Fruit fly (Drosophila melanogaster) whole organism, embryonic: ENCODE measurements around the gene elgi.

Experiments used
- Bgb ChIP-seq: fragments of 200-800 bp; sonication (Bioruptor generic); IDR thresholded peaks from 2 replicates; pipeline ENCODE4 v1.3.6; 2022; ENCODE audit warnings: missing biosample characterization, missing genetic modification characterization; ENCODE audit not compliant: partially characterized antibody
- C15 ChIP-seq: fragments of 200-800 bp; sonication (Bioruptor generic); IDR thresholded peaks from 3 replicates; pipeline ENCODE4 v1.3.6; 2022; ENCODE audit warnings: missing biosample characterization, missing genetic modification characterization
- CG10543 ChIP-seq: fragments of 200-800 bp; sonication (Bioruptor generic); optimal IDR thresholded peaks from 3 replicates; lab custom pipeline; 2017; ENCODE audit warnings: missing biosample characterization, mild to moderate bottlenecking, missing genetic modification characterization, moderate library complexity
- CG12659 ChIP-seq: fragments of 200-800 bp; sonication (Bioruptor generic); optimal IDR thresholded peaks from 3 replicates; lab custom pipeline; 2017; ENCODE audit warnings: mild to moderate bottlenecking, missing biosample characterization, missing genetic modification reagents, missing genetic modification characterization
- CG12769 ChIP-seq: fragments of 200-800 bp; sonication (Bioruptor generic); optimal IDR thresholded peaks from 2 replicates; lab custom pipeline; 2019; ENCODE audit warnings: missing biosample characterization, mild to moderate bottlenecking, missing genetic modification characterization, moderate library complexity
- CG13287 ChIP-seq: fragments of 200-800 bp; sonication (Bioruptor generic); IDR thresholded peaks from 2 replicates; pipeline ENCODE4 v1.3.6; 2022; ENCODE audit warnings: missing biosample characterization, missing genetic modification characterization; ENCODE audit not compliant: partially characterized antibody
- CG13894 ChIP-seq: fragments of 200-800 bp; sonication (Bioruptor generic); optimal IDR thresholded peaks from 3 replicates; lab custom pipeline; 2018; ENCODE audit warnings: missing biosample characterization, mild to moderate bottlenecking, missing genetic modification characterization, moderate library complexity
- CG14014 ChIP-seq: fragments of 200-800 bp; sonication (Bioruptor generic); IDR thresholded peaks from 2 replicates; pipeline ENCODE4 v1.3.6; 2022; ENCODE audit warnings: missing biosample characterization, missing genetic modification characterization
- CG15073 ChIP-seq: fragments of 200-800 bp; sonication (Bioruptor generic); optimal IDR thresholded peaks from 2 replicates; lab custom pipeline; 2016; ENCODE audit warnings: missing biosample characterization, missing genetic modification characterization
- CG18262 ChIP-seq: fragments of 200-800 bp; optimal IDR thresholded peaks from 3 replicates; lab custom pipeline; 2019; ENCODE audit warnings: missing biosample characterization, mild to moderate bottlenecking, missing genetic modification characterization, moderate library complexity
- CG2199 ChIP-seq: fragments of 200-800 bp; sonication (Bioruptor generic); IDR thresholded peaks from 3 replicates; pipeline ENCODE4 v1.3.6; 2022; ENCODE audit warnings: missing biosample characterization, missing genetic modification characterization
- CG2712 ChIP-seq: fragments of 200-800 bp; optimal IDR thresholded peaks from 3 replicates; lab custom pipeline; 2019; ENCODE audit warnings: missing biosample characterization, mild to moderate bottlenecking, missing genetic modification characterization, moderate library complexity
- CG30403 ChIP-seq: fragments of 200-800 bp; sonication (Bioruptor generic); optimal IDR thresholded peaks from 3 replicates; lab custom pipeline; 2016; ENCODE audit warnings: missing biosample characterization, missing genetic modification characterization
- CG30431 ChIP-seq: fragments of 200-800 bp; sonication (Bioruptor generic); optimal IDR thresholded peaks from 2 replicates; lab custom pipeline; 2017; ENCODE audit warnings: missing biosample characterization, missing genetic modification characterization
- CG33557 ChIP-seq: fragments of 200-800 bp; sonication (Bioruptor generic); optimal IDR thresholded peaks from 2 replicates; lab custom pipeline; 2019; ENCODE audit warnings: missing biosample characterization, mild to moderate bottlenecking, missing genetic modification characterization, moderate library complexity
- CG34376 ChIP-seq: fragments of 200-800 bp; sonication (Bioruptor generic); optimal IDR thresholded peaks from 2 replicates; lab custom pipeline; 2018; ENCODE audit warnings: missing biosample characterization, mild to moderate bottlenecking, missing genetic modification characterization
- CG4707 ChIP-seq: fragments of 200-800 bp; sonication (Bioruptor generic); optimal IDR thresholded peaks from 2 replicates; lab custom pipeline; 2018; ENCODE audit warnings: missing biosample characterization, mild to moderate bottlenecking, missing genetic modification characterization, moderate library complexity
- CG6683 ChIP-seq: fragments of 200-800 bp; sonication (Bioruptor generic); optimal IDR thresholded peaks from 2 replicates; lab custom pipeline; 2017; ENCODE audit warnings: missing biosample characterization, mild to moderate bottlenecking, missing genetic modification characterization, missing genetic modification reagents
- CG7556 ChIP-seq: fragments of 200-800 bp; sonication (Bioruptor generic); optimal IDR thresholded peaks from 2 replicates; lab custom pipeline; 2017; ENCODE audit warnings: missing biosample characterization, mild to moderate bottlenecking, missing genetic modification characterization
- CG9609 ChIP-seq: fragments of 200-800 bp; sonication (Bioruptor generic); optimal IDR thresholded peaks from 3 replicates; lab custom pipeline; 2016; ENCODE audit warnings: missing biosample characterization, missing genetic modification characterization
- CG9817 ChIP-seq: fragments of 200-800 bp; sonication (Bioruptor generic); optimal IDR thresholded peaks from 2 replicates; lab custom pipeline; 2018; ENCODE audit warnings: missing biosample characterization, mild to moderate bottlenecking, missing genetic modification characterization, moderate library complexity
- Eip74EF ChIP-seq, 2 experiments: fragments of 200-800 bp in 1 of 2; fragments of >200 bp in 1 of 2; sonication (Bioruptor generic) in 1 of 2; optimal IDR thresholded peaks; 2 replicates each; lab custom pipeline; 2017 to 2019; ENCODE audit warnings: missing biosample characterization in 2 of 2, missing genetic modification characterization in 2 of 2, mild to moderate bottlenecking in 1 of 2, moderate library complexity in 1 of 2
- Ets97D ChIP-seq: fragments of 200-800 bp; sonication (Bioruptor generic); optimal IDR thresholded peaks from 3 replicates; lab custom pipeline; 2016; ENCODE audit warnings: missing biosample characterization, missing genetic modification characterization
- Gug ChIP-seq: fragments of 200-800 bp; sonication (Bioruptor generic); IDR thresholded peaks from 4 replicates; pipeline ENCODE4 v1.3.6; 2022; ENCODE audit warnings: missing biosample characterization, missing genetic modification characterization
- HmgZ ChIP-seq: fragments of 200-800 bp; sonication (Bioruptor generic); optimal IDR thresholded peaks from 2 replicates; lab custom pipeline; 2018; ENCODE audit warnings: missing biosample characterization, mild to moderate bottlenecking, missing genetic modification characterization
- Meics ChIP-seq: fragments of 200-800 bp; sonication (Bioruptor generic); optimal IDR thresholded peaks from 2 replicates; lab custom pipeline; 2017; ENCODE audit warnings: missing biosample characterization, mild to moderate bottlenecking, missing genetic modification characterization
- Oaz ChIP-seq: fragments of 200-800 bp; sonication (Bioruptor generic); IDR thresholded peaks from 2 replicates; pipeline ENCODE4 v1.3.6; 2022; ENCODE audit warnings: missing biosample characterization, missing genetic modification characterization
- Sin3A ChIP-seq: fragments of >200 bp; optimal IDR thresholded peaks from 2 replicates; lab custom pipeline; 2018
- Xbp1 ChIP-seq: fragments of 200-800 bp; sonication (Bioruptor generic); optimal IDR thresholded peaks from 3 replicates; lab custom pipeline; 2016; ENCODE audit warnings: missing biosample characterization, mild to moderate bottlenecking, missing genetic modification characterization
- abd-A ChIP-seq: fragments of 200-800 bp; sonication (Bioruptor generic); optimal IDR thresholded peaks from 3 replicates; lab custom pipeline; 2019; ENCODE audit warnings: missing biosample characterization, mild to moderate bottlenecking, missing genetic modification characterization, moderate library complexity
- btn ChIP-seq: fragments of 200-800 bp; sonication (Bioruptor generic); optimal IDR thresholded peaks from 2 replicates; lab custom pipeline; 2016; ENCODE audit warnings: missing biosample characterization, missing genetic modification characterization
- chinmo ChIP-seq: fragments of 200-800 bp; sonication (Bioruptor generic); IDR thresholded peaks from 4 replicates; pipeline ENCODE4 v1.3.6; 2022; ENCODE audit warnings: missing biosample characterization, missing genetic modification characterization; ENCODE audit not compliant: partially characterized antibody
- chm ChIP-seq: fragments of 200-800 bp; sonication (Bioruptor generic); IDR thresholded peaks from 2 replicates; pipeline ENCODE4 v1.3.6; 2022; ENCODE audit warnings: missing biosample characterization, missing genetic modification characterization
- crol ChIP-seq: fragments of 200-800 bp; sonication (Bioruptor generic); IDR thresholded peaks from 2 replicates; pipeline ENCODE4 v1.3.6; 2022; ENCODE audit warnings: missing biosample characterization, missing genetic modification characterization
- esg ChIP-seq: fragments of 200-800 bp; sonication (Bioruptor generic); conservative IDR thresholded peaks from 2 replicates; pipeline ENCODE4 v1.3.6; 2022; ENCODE audit warnings: missing biosample characterization, missing genetic modification characterization
- eve ChIP-seq, 2 experiments: fragments of >200 bp; optimal IDR thresholded peaks; 2 replicates each; lab custom pipeline; 2017; ENCODE audit warnings: missing biosample characterization in 2 of 2, missing genetic modification characterization in 2 of 2
- hth ChIP-seq: fragments of >200 bp; optimal IDR thresholded peaks from 2 replicates; lab custom pipeline; 2017; ENCODE audit warnings: inconsistent platforms
- jing ChIP-seq: fragments of 200-800 bp; sonication (Bioruptor generic); optimal IDR thresholded peaks from 2 replicates; lab custom pipeline; 2018; ENCODE audit warnings: missing biosample characterization, mild to moderate bottlenecking, missing genetic modification characterization
- knrl ChIP-seq: fragments of 200-800 bp; sonication (Bioruptor generic); IDR thresholded peaks from 3 replicates; pipeline ENCODE4 v1.3.6; 2022; ENCODE audit warnings: missing biosample characterization, missing genetic modification characterization; ENCODE audit not compliant: partially characterized antibody
- lbe ChIP-seq: fragments of 200-800 bp; sonication (Bioruptor generic); optimal IDR thresholded peaks from 2 replicates; lab custom pipeline; 2016; ENCODE audit warnings: missing biosample characterization, mild to moderate bottlenecking, missing genetic modification characterization
- luna ChIP-seq: fragments of 200-800 bp; sonication (Bioruptor generic); optimal IDR thresholded peaks from 2 replicates; lab custom pipeline; 2016; ENCODE audit warnings: missing biosample characterization, missing genetic modification characterization
- nmo ChIP-seq: fragments of 200-800 bp; sonication (Bioruptor generic); optimal IDR thresholded peaks from 2 replicates; lab custom pipeline; 2018; ENCODE audit warnings: missing biosample characterization, mild to moderate bottlenecking, missing genetic modification characterization, moderate library complexity
- odd ChIP-seq: fragments of 200-800 bp; sonication (Bioruptor generic); optimal IDR thresholded peaks from 2 replicates; lab custom pipeline; 2017; ENCODE audit warnings: missing biosample characterization, mild to moderate bottlenecking, missing genetic modification characterization
- onecut ChIP-seq: fragments of 200-800 bp; sonication (Bioruptor generic); IDR thresholded peaks from 2 replicates; pipeline ENCODE4 v1.3.6; 2022; ENCODE audit warnings: missing biosample characterization, missing genetic modification characterization
- sens-2 ChIP-seq: fragments of 200-800 bp; sonication (Bioruptor generic); IDR thresholded peaks from 2 replicates; pipeline ENCODE4 v1.3.6; 2022; ENCODE audit warnings: missing biosample characterization, missing genetic modification characterization
- sqz ChIP-seq: fragments of 200-800 bp; sonication (Bioruptor generic); optimal IDR thresholded peaks from 3 replicates; lab custom pipeline; 2018; ENCODE audit warnings: missing biosample characterization, mild to moderate bottlenecking, missing genetic modification characterization
- stc ChIP-seq: fragments of 200-800 bp; sonication (Bioruptor generic); IDR thresholded peaks from 2 replicates; pipeline ENCODE4 v1.3.6; 2022; ENCODE audit warnings: missing biosample characterization, missing genetic modification characterization
- tio ChIP-seq: fragments of 200-800 bp; sonication (Bioruptor generic); optimal IDR thresholded peaks from 2 replicates; lab custom pipeline; 2017; ENCODE audit warnings: missing biosample characterization, missing genetic modification characterization, inconsistent platforms
- zfh1 ChIP-seq: fragments of 200-800 bp; sonication (Bioruptor generic); IDR thresholded peaks from 3 replicates; pipeline ENCODE4 v1.3.6; 2022; ENCODE audit warnings: missing biosample characterization, missing genetic modification characterization

elgi gene

dm6 chr3L:15940823-15941222 is 15.5 kb upstream of the elgi start (continued):
- TF ChIP-seq odd: peak; percentile 25
- peak; percentile 68 for TF ChIP-seq stc (GFP tag; lab: Robert Waterston, UW)
- TF ChIP-seq CG14014 (GFP tag; lab: Robert Waterston, UW): peak; percentile 49; the same call in 1 of the 2 replicates
- peak; percentile 28 for TF ChIP-seq jing
- peak; percentile 25 for TF ChIP-seq CG9609 (GFP tag; lab: Kevin White, UChicago)
- peak; percentile 30 for TF ChIP-seq CG30431 (GFP tag; lab: Kevin White, UChicago)
- peak; percentile 70 for TF ChIP-seq Xbp1 (GFP tag; lab: Kevin White, UChicago)
- TF ChIP-seq sens-2 (GFP tag; lab: Robert Waterston, UW): peak; percentile 61
- peak; percentile 36; the same call in 1 of the 2 replicates for TF ChIP-seq onecut (GFP tag; lab: Robert Waterston, UW)
- TF ChIP-seq btn (GFP tag; lab: Kevin White, UChicago): peak; percentile 42
- peak; percentile 73 for TF ChIP-seq CG18262 (tag; lab: Kevin White, UChicago)
- no peak for TF ChIP-seq sqz (GFP tag; lab: Kevin White, UChicago)
- peak; percentile 12 for TF ChIP-seq Ets97D (GFP tag; lab: Kevin White, UChicago)
- peak; percentile 78 for TF ChIP-seq esg (GFP tag; lab: Robert Waterston, UW)
- no peak for TF ChIP-seq CG6683 (GFP tag; lab: Kevin White, UChicago)
- TF ChIP-seq Sin3A (lab: Kevin White, UChicago): no peak
- peak in 1 of 2 experiments; percentile 26 for TF ChIP-seq eve (GFP tag; optimal IDR thresholded peaks at IDR 0.05; lab: Kevin White, UChicago)
- TF ChIP-seq zfh1 (GFP tag; lab: Robert Waterston, UW): peak; percentile 77; the same call in 2 of the 3 replicates
- peak; percentile 0 for TF ChIP-seq Meics (GFP tag; lab: Kevin White, UChicago)
- peak; percentile 80 for TF ChIP-seq nmo (GFP tag; lab: Kevin White, UChicago)
- peak; percentile 43 for TF ChIP-seq CG9817 (tag; lab: Kevin White, UChicago)
- TF ChIP-seq lbe: peak; percentile 69
- TF ChIP-seq CG2712: peak; percentile 79
- 0 out of 2 replicates have a peak, but pooled peaks have one; percentile 26 for TF ChIP-seq Oaz
- peak; percentile 44 for TF ChIP-seq CG4707 (GFP tag; lab: Kevin White, UChicago)
- no peak for TF ChIP-seq Gug
- peak; percentile 16 for TF ChIP-seq CG7556 (GFP tag; lab: Kevin White, UChicago)
- TF ChIP-seq Eip74EF (GFP tag; optimal IDR thresholded peaks at IDR 0.05; lab: Kevin White, UChicago): peak in 1 of 2 experiments; percentile 65

dm6 chr3L:15952287-15952686 is 4.1 kb upstream of the elgi start:
- TF ChIP-seq CG15073 (GFP tag; lab: Kevin White, UChicago) (no peak), C15 (GFP tag; lab: Robert Waterston, UW) (0 out of 3 replicates have a peak, but pooled peaks have one; percentile 10), hth (lab: Kevin White, UChicago) (no peak), Oaz (no peak), CG2199 (GFP tag; lab: Robert Waterston, UW) (0 out of 3 replicates have a peak, but pooled peaks have one; percentile 27), HmgZ (tag; lab: Kevin White, UChicago) (no peak), CG13894 (tag; lab: Kevin White, UChicago) (peak; percentile 2)

- TF ChIP-seq chm (GFP tag; lab: Robert Waterston, UW) (0 out of 2 replicates have a peak, but pooled peaks have one; percentile 46), crol (GFP tag; lab: Robert Waterston, UW) (peak; percentile 88), abd-A (tag; lab: Kevin White, UChicago) (peak; percentile 30), knrl (GFP tag; lab: Robert Waterston, UW) (0 out of 3 replicates have a peak, but pooled peaks have one; percentile 14), tio (no peak), CG33557 (GFP tag; lab: Kevin White, UChicago) (no peak), CG34376 (GFP tag; lab: Kevin White, UChicago) (no peak), CG12769 (tag; lab: Kevin White, UChicago) (peak; percentile 82), CG13287 (peak; percentile 10; the same call in 1 of the 2 replicates), CG12659 (no peak), Bgb (peak; percentile 42; the same call in 1 of the 2 replicates), luna (GFP tag; lab: Kevin White, UChicago) (no peak), CG30403 (no peak), chinmo (0 out of 4 replicates have a peak, but pooled peaks have one; percentile 38), CG10543 (peak; percentile 30)
Measured at dm6 chr3L:15952909-15953308, 3.4 kb upstream of the elgi start.
